Worm (Caenorhabditis elegans): Measurements from ENCODE around the gene tkt-1.

ce11 chrIV:10242458-10243123 lies 821 bp upstream of the tkt-1 start:
- TF ChIP-seq syd-9 (tag; optimal IDR thresholded peaks at IDR 0.05) (no peak), pha-4 (tag; optimal IDR thresholded peaks at IDR 0.05) (no peak), ceh-9 (tag; optimal IDR thresholded peaks at IDR 0.05) (no peak), ceh-45 (GFP tag; IDR thresholded peaks at IDR 0.05) (no peak), ceh-14 (tag; optimal IDR thresholded peaks at IDR 0.05) (no peak), pqm-1 (tag; optimal IDR thresholded peaks at IDR 0.05) (no peak), F13H6.1 (tag; optimal IDR thresholded peaks at IDR 0.05) (no peak), nfya-1 (tag; optimal IDR thresholded peaks at IDR 0.05) (no peak), T23F11.4 (GFP tag; optimal IDR thresholded peaks at IDR 0.05) (no peak), unc-55 (GFP tag; optimal IDR thresholded peaks at IDR 0.05) (no peak)
